Fruit fly (Drosophila melanogaster) whole organism, embryonic: ENCODE results near the gene CG43072.

Experiments used
- Atf-2 ChIP-seq: fragments of 200-800 bp; sonication (Bioruptor generic); optimal IDR thresholded peaks from 2 replicates; lab custom pipeline; 2016; ENCODE audit warnings: missing biosample characterization, missing genetic modification characterization
- CG11456 ChIP-seq: fragments of 200-800 bp; sonication (Bioruptor generic); IDR thresholded peaks from 3 replicates; pipeline ENCODE4 v1.3.6; 2022; ENCODE audit warnings: missing biosample characterization, missing genetic modification characterization
- CG12744 ChIP-seq: fragments of 200-800 bp; sonication (Bioruptor generic); optimal IDR thresholded peaks from 2 replicates; lab custom pipeline; 2016; ENCODE audit warnings: missing biosample characterization, missing genetic modification characterization
- CG13775 ChIP-seq: fragments of 200-800 bp; sonication (Bioruptor generic); optimal IDR thresholded peaks from 3 replicates; lab custom pipeline; 2017; ENCODE audit warnings: missing biosample characterization, mild to moderate bottlenecking, missing genetic modification characterization
- CG14014 ChIP-seq: fragments of 200-800 bp; sonication (Bioruptor generic); IDR thresholded peaks from 2 replicates; pipeline ENCODE4 v1.3.6; 2022; ENCODE audit warnings: missing biosample characterization, missing genetic modification characterization
- CG14860 ChIP-seq: fragments of 200-800 bp; sonication (Bioruptor generic); IDR thresholded peaks from 3 replicates; pipeline ENCODE4 v1.3.6; 2022; ENCODE audit warnings: missing biosample characterization, missing genetic modification characterization; ENCODE audit not compliant: partially characterized antibody
- CG14965 ChIP-seq: fragments of 200-800 bp; sonication (Bioruptor generic); optimal IDR thresholded peaks from 2 replicates; lab custom pipeline; 2016; ENCODE audit warnings: missing biosample characterization, missing genetic modification characterization, borderline replicate concordance
- CG16779 ChIP-seq: fragments of 200-800 bp; sonication (Bioruptor generic); IDR thresholded peaks from 2 replicates; pipeline ENCODE4 v1.3.6; 2022; ENCODE audit warnings: missing biosample characterization, missing genetic modification characterization
- CG17359 ChIP-seq: fragments of 200-800 bp; sonication (Bioruptor generic); optimal IDR thresholded peaks from 3 replicates; lab custom pipeline; 2018; ENCODE audit warnings: missing biosample characterization, mild to moderate bottlenecking, missing genetic modification characterization, moderate library complexity
- CG17361 ChIP-seq: fragments of 200-800 bp; sonication (Bioruptor generic); IDR thresholded peaks from 3 replicates; pipeline ENCODE4 v1.3.6; 2022; ENCODE audit warnings: missing biosample characterization, missing genetic modification characterization
- CG18599 ChIP-seq: fragments of 200-800 bp; sonication (Bioruptor generic); optimal IDR thresholded peaks from 3 replicates; lab custom pipeline; 2017; ENCODE audit warnings: missing biosample characterization, missing genetic modification characterization, mild to moderate bottlenecking, moderate library complexity, missing genetic modification reagents
- CG30431 ChIP-seq: fragments of 200-800 bp; sonication (Bioruptor generic); optimal IDR thresholded peaks from 2 replicates; lab custom pipeline; 2017; ENCODE audit warnings: missing biosample characterization, missing genetic modification characterization
- CG3065 ChIP-seq: fragments of 200-800 bp; sonication (Bioruptor generic); optimal IDR thresholded peaks from 2 replicates; lab custom pipeline; 2016; ENCODE audit warnings: missing biosample characterization, missing genetic modification characterization
- CG32767 ChIP-seq: fragments of 200-800 bp; sonication (Bioruptor generic); IDR thresholded peaks from 2 replicates; pipeline ENCODE4 v1.3.6; 2022; ENCODE audit warnings: missing biosample characterization, missing genetic modification characterization
- CG42726 ChIP-seq: fragments of 200-800 bp; sonication (Bioruptor generic); IDR thresholded peaks from 2 replicates; pipeline ENCODE4 v1.3.6; 2022; ENCODE audit warnings: missing biosample characterization, missing genetic modification characterization; ENCODE audit not compliant: partially characterized antibody
- CG4617 ChIP-seq: fragments of 200-800 bp; sonication (Bioruptor generic); optimal IDR thresholded peaks from 3 replicates; lab custom pipeline; 2016; ENCODE audit warnings: missing biosample characterization, missing genetic modification characterization, borderline replicate concordance
- CG5245 ChIP-seq: fragments of 200-800 bp; sonication (Bioruptor generic); optimal IDR thresholded peaks from 3 replicates; lab custom pipeline; 2016; ENCODE audit warnings: missing biosample characterization, missing genetic modification characterization
- CG6254 ChIP-seq: fragments of 200-800 bp; sonication (Bioruptor generic); optimal IDR thresholded peaks from 3 replicates; lab custom pipeline; 2017; ENCODE audit warnings: mild to moderate bottlenecking, missing biosample characterization, missing genetic modification reagents, missing genetic modification characterization
- CG6791 ChIP-seq: fragments of 200-800 bp; sonication (Bioruptor generic); IDR thresholded peaks from 3 replicates; pipeline ENCODE4 v1.3.6; 2022; ENCODE audit warnings: missing biosample characterization, missing genetic modification characterization; ENCODE audit not compliant: partially characterized antibody
- CG6813 ChIP-seq: fragments of 200-800 bp; sonication (Bioruptor generic); optimal IDR thresholded peaks from 2 replicates; lab custom pipeline; 2017; ENCODE audit warnings: missing biosample characterization, missing genetic modification characterization, mild to moderate bottlenecking, moderate library complexity, missing genetic modification reagents
- CG7556 ChIP-seq: fragments of 200-800 bp; sonication (Bioruptor generic); optimal IDR thresholded peaks from 2 replicates; lab custom pipeline; 2017; ENCODE audit warnings: missing biosample characterization, mild to moderate bottlenecking, missing genetic modification characterization
- CG8089 ChIP-seq: fragments of 200-800 bp; sonication (Bioruptor generic); optimal IDR thresholded peaks from 3 replicates; lab custom pipeline; 2016; ENCODE audit warnings: missing biosample characterization, missing genetic modification characterization
- Dad ChIP-seq: fragments of 200-800 bp; sonication (Bioruptor generic); optimal IDR thresholded peaks from 3 replicates; lab custom pipeline; 2016; ENCODE audit warnings: missing biosample characterization, missing genetic modification characterization
- Dll ChIP-seq: fragments of 200-800 bp; sonication (Bioruptor generic); IDR thresholded peaks from 4 replicates; pipeline ENCODE4 v1.3.6; 2022; ENCODE audit warnings: missing biosample characterization, missing genetic modification characterization; ENCODE audit not compliant: partially characterized antibody
- HmgD ChIP-seq: fragments of 200-800 bp; sonication (Bioruptor generic); optimal IDR thresholded peaks from 3 replicates; lab custom pipeline; 2016; ENCODE audit warnings: missing biosample characterization, missing genetic modification characterization
- Hr51 ChIP-seq, 2 experiments: fragments of 200-800 bp; sonication (Bioruptor generic); optimal IDR thresholded peaks; 2 replicates in 1 of 2; 3 replicates in 1 of 2; lab custom pipeline; 2016 to 2018; ENCODE audit warnings: missing biosample characterization in 2 of 2, missing genetic modification characterization in 2 of 2, mild to moderate bottlenecking in 1 of 2, moderate library complexity in 1 of 2
- Lpt ChIP-seq: fragments of >200 bp; optimal IDR thresholded peaks from 2 replicates; lab custom pipeline; 2018; ENCODE audit warnings: missing biosample characterization, missing genetic modification characterization
- Mad ChIP-seq: fragments of 200-800 bp; sonication (Bioruptor generic); optimal IDR thresholded peaks from 2 replicates; lab custom pipeline; 2016; ENCODE audit warnings: missing biosample characterization, missing genetic modification characterization
- Mes4 ChIP-seq: fragments of 200-800 bp; sonication (Bioruptor generic); optimal IDR thresholded peaks from 2 replicates; lab custom pipeline; 2016; ENCODE audit warnings: missing biosample characterization, missing genetic modification characterization
- Nf-YB ChIP-seq: fragments of 200-800 bp; sonication (Bioruptor generic); optimal IDR thresholded peaks from 3 replicates; lab custom pipeline; 2019; ENCODE audit warnings: missing biosample characterization, mild to moderate bottlenecking, missing genetic modification characterization, moderate library complexity
- Pdp1 ChIP-seq, 2 experiments: fragments of 200-800 bp; sonication (Bioruptor generic); optimal IDR thresholded peaks; 3 replicates each; lab custom pipeline; 2016; ENCODE audit warnings: missing biosample characterization in 2 of 2, missing genetic modification characterization in 2 of 2, mild to moderate bottlenecking in 1 of 2, moderate library complexity in 1 of 2
- Ptx1 ChIP-seq: fragments of 200-800 bp; sonication (Bioruptor generic); IDR thresholded peaks from 2 replicates; pipeline ENCODE4 v1.3.6; 2022; ENCODE audit warnings: missing biosample characterization, missing genetic modification characterization
- Six4 ChIP-seq: fragments of 200-800 bp; sonication (Bioruptor generic); optimal IDR thresholded peaks from 2 replicates; lab custom pipeline; 2016; ENCODE audit warnings: missing biosample characterization, missing genetic modification characterization
- Sox102F ChIP-seq: fragments of 200-800 bp; sonication (Bioruptor generic); optimal IDR thresholded peaks from 2 replicates; lab custom pipeline; 2018; ENCODE audit warnings: missing biosample characterization, mild to moderate bottlenecking, missing genetic modification characterization, moderate library complexity
- Xrp1 ChIP-seq: fragments of 200-800 bp; sonication (Bioruptor generic); IDR thresholded peaks from 2 replicates; pipeline ENCODE4 v1.3.6; 2022; ENCODE audit warnings: missing biosample characterization, missing genetic modification characterization
- aop ChIP-seq: fragments of 200-800 bp; sonication (Bioruptor generic); IDR thresholded peaks from 2 replicates; pipeline ENCODE4 v1.3.6; 2022; ENCODE audit warnings: missing biosample characterization, missing genetic modification characterization
- bigmax ChIP-seq: fragments of 200-800 bp; sonication (Bioruptor generic); optimal IDR thresholded peaks from 2 replicates; lab custom pipeline; 2018; ENCODE audit warnings: missing biosample characterization, mild to moderate bottlenecking, missing genetic modification characterization
- fd3F ChIP-seq: fragments of 200-800 bp; sonication (Bioruptor generic); optimal IDR thresholded peaks from 2 replicates; lab custom pipeline; 2018; ENCODE audit warnings: missing biosample characterization, mild to moderate bottlenecking, missing genetic modification characterization, moderate library complexity
- fd64A ChIP-seq: fragments of 200-800 bp; sonication (Bioruptor generic); optimal IDR thresholded peaks from 3 replicates; lab custom pipeline; 2018; ENCODE audit warnings: missing biosample characterization, mild to moderate bottlenecking, missing genetic modification characterization
- gce ChIP-seq: fragments of 200-800 bp; sonication (Bioruptor generic); IDR thresholded peaks from 3 replicates; pipeline ENCODE4 v1.3.6; 2022; ENCODE audit warnings: missing biosample characterization, missing genetic modification characterization
- gcm ChIP-seq: fragments of 200-800 bp; sonication (Bioruptor generic); optimal IDR thresholded peaks from 2 replicates; lab custom pipeline; 2019; ENCODE audit warnings: missing biosample characterization, mild to moderate bottlenecking, missing genetic modification characterization, moderate library complexity
- gem ChIP-seq: fragments of 200-800 bp; sonication (Bioruptor generic); optimal IDR thresholded peaks from 2 replicates; lab custom pipeline; 2019; ENCODE audit warnings: missing biosample characterization, mild to moderate bottlenecking, missing genetic modification characterization, moderate library complexity
- hth ChIP-seq: fragments of >200 bp; optimal IDR thresholded peaks from 2 replicates; lab custom pipeline; 2017; ENCODE audit warnings: inconsistent platforms
- ro ChIP-seq: fragments of 200-800 bp; sonication (Bioruptor generic); IDR thresholded peaks from 2 replicates; pipeline ENCODE4 v1.3.6; 2022; ENCODE audit warnings: missing biosample characterization, missing genetic modification characterization
- row ChIP-seq: fragments of 200-800 bp; sonication (Bioruptor generic); IDR thresholded peaks from 3 replicates; pipeline ENCODE4 v1.3.6; 2022; ENCODE audit warnings: missing biosample characterization, missing genetic modification characterization
- sim ChIP-seq: fragments of 200-800 bp; sonication (Bioruptor generic); IDR thresholded peaks from 2 replicates; pipeline ENCODE4 v1.3.6; 2022; ENCODE audit warnings: missing biosample characterization, missing genetic modification characterization
- sisA ChIP-seq: fragments of 200-800 bp; sonication (Bioruptor generic); IDR thresholded peaks from 2 replicates; pipeline ENCODE4 v1.3.6; 2022; ENCODE audit warnings: missing biosample characterization, missing genetic modification characterization
- so ChIP-seq: fragments of 200-800 bp; sonication (Bioruptor generic); IDR thresholded peaks from 3 replicates; pipeline ENCODE4 v1.3.6; 2022; ENCODE audit warnings: missing biosample characterization, missing genetic modification characterization
- stc ChIP-seq: fragments of 200-800 bp; sonication (Bioruptor generic); IDR thresholded peaks from 2 replicates; pipeline ENCODE4 v1.3.6; 2022; ENCODE audit warnings: missing biosample characterization, missing genetic modification characterization
- trh ChIP-seq: fragments of 200-800 bp; sonication (Bioruptor generic); optimal IDR thresholded peaks from 2 replicates; lab custom pipeline; 2016; ENCODE audit warnings: missing biosample characterization, missing genetic modification characterization
- ttk ChIP-seq: fragments of 200-800 bp; sonication (Bioruptor generic); IDR thresholded peaks from 2 replicates; pipeline ENCODE4 v2.1.2; 2022; ENCODE audit warnings: missing biosample characterization, missing genetic modification characterization
- twi ChIP-seq: fragments of 200-800 bp; optimal IDR thresholded peaks from 2 replicates; lab custom pipeline; 2019; ENCODE audit warnings: missing biosample characterization, mild to moderate bottlenecking, missing genetic modification characterization, moderate library complexity

CG43072 gene

DNA sequence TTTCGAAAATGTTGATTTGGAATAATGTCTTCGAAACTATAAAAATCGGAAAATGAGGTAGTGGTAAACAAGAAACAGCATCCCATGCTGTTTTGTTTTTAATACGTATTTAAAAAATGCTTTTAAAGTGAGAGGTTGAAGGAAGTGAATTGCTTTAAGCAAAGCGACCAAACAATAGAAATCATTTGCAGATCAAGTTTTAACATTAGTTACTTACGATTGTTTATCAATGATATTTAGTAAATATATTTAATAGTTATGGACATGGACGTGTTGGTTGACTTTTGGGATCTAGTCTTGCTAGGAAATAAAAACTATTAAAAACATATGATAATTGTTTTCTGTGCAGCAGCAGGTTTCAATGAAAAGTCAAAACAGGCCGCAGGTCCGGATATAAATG is 9.4 kb upstream of the CG43072 start (continued):
- TF ChIP-seq Atf-2 (GFP tag; lab: Kevin White, UChicago) (no peak), hth (lab: Kevin White, UChicago) (no peak), so (GFP tag; lab: Robert Waterston, UW) (no peak), CG32767 (GFP tag; lab: Robert Waterston, UW) (no peak), CG18599 (no peak), CG6254 (GFP tag; lab: Kevin White, UChicago) (no peak), gcm (GFP tag; lab: Kevin White, UChicago) (no peak), Ptx1 (GFP tag; lab: Robert Waterston, UW) (no peak), CG13775 (GFP tag; lab: Kevin White, UChicago) (no peak), stc (GFP tag; lab: Robert Waterston, UW) (no peak), CG14014 (GFP tag; lab: Robert Waterston, UW) (no peak), CG4617 (GFP tag; lab: Kevin White, UChicago) (no peak), CG17361 (GFP tag; lab: Robert Waterston, UW) (peak; percentile 55; the same call in 1 of the 3 replicates), aop (GFP tag; lab: Robert Waterston, UW) (no peak), CG14860 (GFP tag; lab: Robert Waterston, UW) (no peak), CG7556 (GFP tag; lab: Kevin White, UChicago) (peak; percentile 42), Six4 (GFP tag; lab: Kevin White, UChicago) (no peak), CG30431 (no peak), trh (GFP tag; lab: Kevin White, UChicago) (no peak), ro (GFP tag; lab: Robert Waterston, UW) (no peak), HmgD (GFP tag; lab: Kevin White, UChicago) (no peak), gce (GFP tag; lab: Robert Waterston, UW) (no peak), CG42726 (no peak), CG17359 (tag; lab: Kevin White, UChicago) (no peak), Lpt (no peak), bigmax (no peak), Hr51 (GFP tag; optimal IDR thresholded peaks at IDR 0.05; lab: Kevin White, UChicago) (peak in 1 of 2 experiments; percentile 53), ttk (GFP tag; lab: Robert Waterston, UW) (no peak), CG3065 (GFP tag; lab: Kevin White, UChicago) (no peak), CG6791 (no peak), twi (tag; lab: Kevin White, UChicago) (no peak), Mes4 (GFP tag; lab: Kevin White, UChicago) (no peak), Dad (GFP tag; lab: Kevin White, UChicago) (no peak), fd3F (no peak), CG12744 (GFP tag; lab: Kevin White, UChicago) (no peak), CG11456 (no peak), CG14965 (no peak), Dll (GFP tag; lab: Robert Waterston, UW) (no peak), CG6813 (GFP tag; lab: Kevin White, UChicago) (no peak), sisA (no peak), Mad (GFP tag; lab: Kevin White, UChicago) (no peak), CG8089 (no peak), Xrp1 (peak; percentile 6; the same call in 1 of the 2 replicates), Nf-YB (GFP tag; lab: Kevin White, UChicago) (no peak), fd64A (no peak), CG16779 (GFP tag; lab: Robert Waterston, UW) (no peak), Sox102F (GFP tag; lab: Kevin White, UChicago) (peak; percentile 39), gem (tag; lab: Kevin White, UChicago) (peak; percentile 59), Pdp1 (GFP tag; optimal IDR thresholded peaks at IDR 0.05; lab: Kevin White, UChicago) (no peak), sim (no peak), CG5245 (GFP tag; lab: Kevin White, UChicago) (no peak), row (no peak)
